Fruit fly (Drosophila melanogaster) whole organism, embryonic: Measurements from ENCODE around the gene TFAM.
A peak's percentile ranks its signal among the peaks of the same experiment; 100 is the strongest.

Experiments
- Aef1 ChIP-seq: fragments of 200-800 bp; sonication (Bioruptor generic); IDR thresholded peaks from 3 replicates; pipeline ENCODE4 v1.3.6; 2022; ENCODE audit warnings: missing biosample characterization, missing genetic modification characterization
- Atf3 ChIP-seq: fragments of 200-800 bp; sonication (Bioruptor generic); optimal IDR thresholded peaks from 3 replicates; lab custom pipeline; 2016; ENCODE audit warnings: missing biosample characterization, missing genetic modification characterization
- BtbVII ChIP-seq: fragments of 200-800 bp; sonication (Bioruptor generic); optimal IDR thresholded peaks from 3 replicates; lab custom pipeline; 2017; ENCODE audit warnings: missing biosample characterization, mild to moderate bottlenecking, missing genetic modification characterization
- CG10147 ChIP-seq: fragments of 200-800 bp; sonication (Bioruptor generic); optimal IDR thresholded peaks from 2 replicates; lab custom pipeline; 2019; ENCODE audit warnings: missing biosample characterization, mild to moderate bottlenecking, missing genetic modification characterization, moderate library complexity
- CG10209 ChIP-seq: fragments of 200-800 bp; sonication (Bioruptor generic); optimal IDR thresholded peaks from 3 replicates; lab custom pipeline; 2017; ENCODE audit warnings: missing biosample characterization, mild to moderate bottlenecking, missing genetic modification characterization, missing genetic modification reagents
- CG1024 ChIP-seq: fragments of 200-800 bp; sonication (Bioruptor generic); IDR thresholded peaks from 2 replicates; pipeline ENCODE4 v1.3.6; 2022; ENCODE audit warnings: missing biosample characterization, missing genetic modification characterization
- CG10543 ChIP-seq: fragments of 200-800 bp; sonication (Bioruptor generic); optimal IDR thresholded peaks from 3 replicates; lab custom pipeline; 2017; ENCODE audit warnings: missing biosample characterization, mild to moderate bottlenecking, missing genetic modification characterization, moderate library complexity
- CG13287 ChIP-seq: fragments of 200-800 bp; sonication (Bioruptor generic); IDR thresholded peaks from 2 replicates; pipeline ENCODE4 v1.3.6; 2022; ENCODE audit warnings: missing biosample characterization, missing genetic modification characterization; ENCODE audit not compliant: partially characterized antibody
- CG13424 ChIP-seq: fragments of 200-800 bp; sonication (Bioruptor generic); optimal IDR thresholded peaks from 2 replicates; lab custom pipeline; 2019; ENCODE audit warnings: missing biosample characterization, mild to moderate bottlenecking, missing genetic modification characterization, moderate library complexity
- CG15011 ChIP-seq: fragments of 200-800 bp; sonication (Bioruptor generic); optimal IDR thresholded peaks from 3 replicates; lab custom pipeline; 2018; ENCODE audit warnings: missing biosample characterization, mild to moderate bottlenecking, missing genetic modification characterization
- CG17361 ChIP-seq: fragments of 200-800 bp; sonication (Bioruptor generic); IDR thresholded peaks from 3 replicates; pipeline ENCODE4 v1.3.6; 2022; ENCODE audit warnings: missing biosample characterization, missing genetic modification characterization
- CG18764 ChIP-seq: fragments of 200-800 bp; sonication (Bioruptor generic); optimal IDR thresholded peaks from 3 replicates; lab custom pipeline; 2016; ENCODE audit warnings: missing biosample characterization, missing genetic modification characterization
- CG2202 ChIP-seq: fragments of 200-800 bp; sonication (Bioruptor generic); optimal IDR thresholded peaks from 2 replicates; lab custom pipeline; 2018; ENCODE audit warnings: missing biosample characterization, mild to moderate bottlenecking, missing genetic modification characterization
- CG30020 ChIP-seq: fragments of 200-800 bp; optimal IDR thresholded peaks from 2 replicates; lab custom pipeline; 2019; ENCODE audit warnings: missing biosample characterization, mild to moderate bottlenecking, missing genetic modification characterization, moderate library complexity
- CG31224 ChIP-seq: fragments of 200-800 bp; sonication (Bioruptor generic); IDR thresholded peaks from 2 replicates; pipeline ENCODE4 v1.3.6; 2022; ENCODE audit warnings: missing biosample characterization, missing genetic modification characterization
- CG3847 ChIP-seq: fragments of 200-800 bp; sonication (Bioruptor generic); IDR thresholded peaks from 2 replicates; pipeline ENCODE4 v1.3.6; 2022; ENCODE audit warnings: missing biosample characterization, missing genetic modification characterization
- CG6254 ChIP-seq: fragments of 200-800 bp; sonication (Bioruptor generic); optimal IDR thresholded peaks from 3 replicates; lab custom pipeline; 2017; ENCODE audit warnings: mild to moderate bottlenecking, missing biosample characterization, missing genetic modification reagents, missing genetic modification characterization
- CG8281 ChIP-seq: fragments of 200-800 bp; sonication (Bioruptor generic); optimal IDR thresholded peaks from 2 replicates; lab custom pipeline; 2018; ENCODE audit warnings: missing biosample characterization, mild to moderate bottlenecking, missing genetic modification characterization, moderate library complexity
- CHES-1-like ChIP-seq: fragments of 200-800 bp; sonication (Bioruptor generic); optimal IDR thresholded peaks from 2 replicates; lab custom pipeline; 2016; ENCODE audit warnings: missing biosample characterization, missing genetic modification characterization
- Camta ChIP-seq: fragments of 200-800 bp; sonication (Bioruptor generic); optimal IDR thresholded peaks from 2 replicates; lab custom pipeline; 2016; ENCODE audit warnings: missing biosample characterization, missing genetic modification characterization
- CrebB ChIP-seq: fragments of 200-800 bp; sonication (Bioruptor generic); optimal IDR thresholded peaks from 3 replicates; lab custom pipeline; 2018; ENCODE audit warnings: missing biosample characterization, mild to moderate bottlenecking, missing genetic modification characterization
- Dbx ChIP-seq: fragments of 200-800 bp; sonication (Bioruptor generic); IDR thresholded peaks from 3 replicates; pipeline ENCODE4 v1.3.6; 2022; ENCODE audit warnings: missing biosample characterization, missing genetic modification characterization
- Dll ChIP-seq: fragments of 200-800 bp; sonication (Bioruptor generic); IDR thresholded peaks from 4 replicates; pipeline ENCODE4 v1.3.6; 2022; ENCODE audit warnings: missing biosample characterization, missing genetic modification characterization; ENCODE audit not compliant: partially characterized antibody
- Gsc ChIP-seq: fragments of 200-800 bp; sonication (Bioruptor generic); IDR thresholded peaks from 2 replicates; pipeline ENCODE4 v1.3.6; 2022; ENCODE audit warnings: missing biosample characterization, missing genetic modification characterization
- HLHmδ ChIP-seq: fragments of 200-800 bp; sonication (Bioruptor generic); optimal IDR thresholded peaks from 2 replicates; lab custom pipeline; 2018; ENCODE audit warnings: missing biosample characterization, mild to moderate bottlenecking, missing genetic modification characterization, moderate library complexity
- NC2α ChIP-seq: fragments of 200-800 bp; sonication (Bioruptor generic); optimal IDR thresholded peaks from 2 replicates; lab custom pipeline; 2016; ENCODE audit warnings: missing biosample characterization, missing genetic modification characterization
- Scr ChIP-seq: fragments of 200-800 bp; sonication (Bioruptor generic); IDR thresholded peaks from 2 replicates; pipeline ENCODE4 v1.3.6; 2022; ENCODE audit warnings: missing biosample characterization, missing genetic modification characterization; ENCODE audit not compliant: partially characterized antibody
- Xrp1 ChIP-seq: fragments of 200-800 bp; sonication (Bioruptor generic); IDR thresholded peaks from 2 replicates; pipeline ENCODE4 v1.3.6; 2022; ENCODE audit warnings: missing biosample characterization, missing genetic modification characterization
- amos ChIP-seq: fragments of 200-800 bp; sonication (Bioruptor generic); IDR thresholded peaks from 2 replicates; pipeline ENCODE4 v1.3.6; 2022; ENCODE audit warnings: missing biosample characterization, missing genetic modification characterization; ENCODE audit not compliant: partially characterized antibody
- ara ChIP-seq: fragments of 200-800 bp; sonication (Bioruptor generic); IDR thresholded peaks from 2 replicates; pipeline ENCODE4 v1.3.6; 2022; ENCODE audit warnings: missing biosample characterization, missing genetic modification characterization
- btn ChIP-seq: fragments of 200-800 bp; sonication (Bioruptor generic); optimal IDR thresholded peaks from 2 replicates; lab custom pipeline; 2016; ENCODE audit warnings: missing biosample characterization, missing genetic modification characterization
- cad ChIP-seq: fragments of >200 bp; optimal IDR thresholded peaks from 2 replicates; lab custom pipeline; 2017; ENCODE audit warnings: missing biosample characterization, missing genetic modification characterization
- ci ChIP-seq: fragments of 200-800 bp; sonication (Bioruptor generic); IDR thresholded peaks from 3 replicates; pipeline ENCODE4 v1.3.6; 2022; ENCODE audit warnings: missing biosample characterization, missing genetic modification characterization
- dmrt99B ChIP-seq: fragments of 200-800 bp; sonication (Bioruptor generic); optimal IDR thresholded peaks from 2 replicates; lab custom pipeline; 2018; ENCODE audit warnings: missing biosample characterization, mild to moderate bottlenecking, missing genetic modification characterization, moderate library complexity
- hbn ChIP-seq: fragments of 200-800 bp; sonication (Bioruptor generic); IDR thresholded peaks from 2 replicates; pipeline ENCODE4 v1.3.6; 2022; ENCODE audit warnings: missing biosample characterization, missing genetic modification characterization; ENCODE audit not compliant: partially characterized antibody
- her ChIP-seq: fragments of 200-800 bp; sonication (Bioruptor generic); optimal IDR thresholded peaks from 2 replicates; lab custom pipeline; 2016; ENCODE audit warnings: missing biosample characterization, missing genetic modification characterization
- ind ChIP-seq: fragments of 200-800 bp; sonication (Bioruptor generic); optimal IDR thresholded peaks from 3 replicates; lab custom pipeline; 2016; ENCODE audit warnings: missing biosample characterization, missing genetic modification characterization
- inv ChIP-seq: fragments of 200-800 bp; sonication (Bioruptor generic); IDR thresholded peaks from 2 replicates; pipeline ENCODE4 v1.3.6; 2022; ENCODE audit warnings: missing biosample characterization, missing genetic modification characterization; ENCODE audit not compliant: partially characterized antibody
- nom ChIP-seq: fragments of 200-800 bp; sonication (Bioruptor generic); optimal IDR thresholded peaks from 2 replicates; lab custom pipeline; 2017; ENCODE audit warnings: missing biosample characterization, missing genetic modification characterization, mild to moderate bottlenecking, moderate library complexity, missing genetic modification reagents
- onecut ChIP-seq: fragments of 200-800 bp; sonication (Bioruptor generic); IDR thresholded peaks from 2 replicates; pipeline ENCODE4 v1.3.6; 2022; ENCODE audit warnings: missing biosample characterization, missing genetic modification characterization
- pnt ChIP-seq: fragments of 200-800 bp; sonication (Bioruptor generic); optimal IDR thresholded peaks from 3 replicates; lab custom pipeline; 2016; ENCODE audit warnings: missing biosample characterization, missing genetic modification characterization
- sens-2 ChIP-seq: fragments of 200-800 bp; sonication (Bioruptor generic); IDR thresholded peaks from 2 replicates; pipeline ENCODE4 v1.3.6; 2022; ENCODE audit warnings: missing biosample characterization, missing genetic modification characterization
- stc ChIP-seq: fragments of 200-800 bp; sonication (Bioruptor generic); IDR thresholded peaks from 2 replicates; pipeline ENCODE4 v1.3.6; 2022; ENCODE audit warnings: missing biosample characterization, missing genetic modification characterization
- stwl ChIP-seq: fragments of 200-800 bp; sonication (Bioruptor generic); optimal IDR thresholded peaks from 3 replicates; lab custom pipeline; 2018; ENCODE audit warnings: missing biosample characterization, mild to moderate bottlenecking, missing genetic modification characterization, moderate library complexity
- tap ChIP-seq: fragments of 200-800 bp; optimal IDR thresholded peaks from 3 replicates; lab custom pipeline; 2019; ENCODE audit warnings: missing biosample characterization, mild to moderate bottlenecking, missing genetic modification characterization, moderate library complexity
- trh ChIP-seq: fragments of 200-800 bp; sonication (Bioruptor generic); optimal IDR thresholded peaks from 2 replicates; lab custom pipeline; 2016; ENCODE audit warnings: missing biosample characterization, missing genetic modification characterization
- vfl ChIP-seq: fragments of 200-800 bp; sonication (Bioruptor generic); optimal IDR thresholded peaks from 2 replicates; lab custom pipeline; 2016; ENCODE audit warnings: missing biosample characterization, missing genetic modification characterization
- wdn ChIP-seq: fragments of 200-800 bp; sonication (Bioruptor generic); IDR thresholded peaks from 2 replicates; pipeline ENCODE4 v1.3.6; 2022; ENCODE audit warnings: missing biosample characterization, missing genetic modification characterization

Gene TFAM

DNA sequence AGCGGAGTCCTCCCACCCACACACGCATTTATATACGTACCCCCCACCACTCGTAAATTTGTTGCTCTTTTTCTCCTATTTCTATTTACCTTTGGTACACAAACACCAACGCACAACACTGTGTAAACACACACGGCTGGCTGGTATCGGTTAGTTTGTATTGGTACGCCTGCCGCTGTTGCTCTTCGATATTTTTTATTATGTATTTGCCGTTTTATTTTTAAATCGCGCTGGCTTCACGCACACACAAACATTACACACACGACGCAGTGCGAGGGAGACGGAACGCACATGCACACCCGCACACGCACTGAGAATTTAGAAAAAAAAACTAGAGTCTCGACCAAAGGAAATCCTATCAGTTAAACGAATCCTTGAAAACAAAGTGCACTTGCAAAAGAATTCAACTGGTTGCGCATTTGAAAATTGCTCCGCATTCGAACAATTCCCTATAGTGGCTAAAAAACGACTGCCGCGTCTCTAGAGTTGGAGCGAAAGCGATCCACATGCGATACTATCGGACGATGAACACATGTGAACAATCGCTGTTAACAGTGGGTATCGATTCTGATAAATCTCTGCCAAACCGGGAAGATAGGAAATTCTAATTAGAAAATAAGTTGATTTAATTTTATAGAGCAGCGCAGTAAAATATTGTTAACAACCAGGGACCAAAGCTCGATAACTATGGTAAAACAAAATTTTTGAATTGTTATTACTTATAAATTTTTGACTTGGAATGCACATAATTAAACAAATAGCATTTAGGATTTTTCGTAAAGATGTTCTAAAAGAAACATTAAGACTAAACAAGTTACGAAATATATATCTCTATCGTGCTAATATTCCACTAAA, 26.0 kb downstream of the TFAM start (continued):
- TF ChIP-seq CG2202 (tag; lab: Kevin White, UChicago) (peak; percentile 86), ci (GFP tag; lab: Robert Waterston, UW) (peak; percentile 87), CG18764 (peak; percentile 49), CG10209 (GFP tag; lab: Kevin White, UChicago) (peak; percentile 79), ind (GFP tag; lab: Kevin White, UChicago) (no peak), CG13287 (peak; percentile 88), CrebB (tag; lab: Kevin White, UChicago) (peak; percentile 91), Camta (GFP tag; lab: Kevin White, UChicago) (peak; percentile 31), stc (GFP tag; lab: Robert Waterston, UW) (peak; percentile 69; the same call in 1 of the 2 replicates), pnt (GFP tag; lab: Kevin White, UChicago) (peak; percentile 30), hbn (GFP tag; lab: Robert Waterston, UW) (peak; percentile 89), wdn (no peak), Scr (peak; percentile 95), CG6254 (peak; percentile 69), btn (GFP tag; lab: Kevin White, UChicago) (peak; percentile 49), ara (peak; percentile 57; the same call in 1 of the 2 replicates), Aef1 (GFP tag; lab: Robert Waterston, UW) (no peak), NC2α (GFP tag; lab: Kevin White, UChicago) (peak; percentile 59), stwl (tag; lab: Kevin White, UChicago) (peak; percentile 29), CG3847 (GFP tag; lab: Robert Waterston, UW) (no peak), inv (peak; percentile 95), CHES-1-like (GFP tag; lab: Kevin White, UChicago) (peak; percentile 57), Xrp1 (GFP tag; lab: Robert Waterston, UW) (peak; percentile 84), Dbx (peak; percentile 49; the same call in 2 of the 3 replicates), tap (peak; percentile 75), BtbVII (GFP tag; lab: Kevin White, UChicago) (peak; percentile 81), HLHmδ (GFP tag; lab: Kevin White, UChicago) (peak; percentile 99), CG30020 (tag; lab: Kevin White, UChicago) (no peak), cad (GFP tag; lab: Kevin White, UChicago) (no peak), dmrt99B (tag; lab: Kevin White, UChicago) (peak; percentile 42), Gsc (no peak), vfl (peak; percentile 38), CG1024 (peak; percentile 22; the same call in 1 of the 2 replicates), CG15011 (GFP tag; lab: Kevin White, UChicago) (peak; percentile 81), CG10147 (GFP tag; lab: Kevin White, UChicago) (peak; percentile 52), sens-2 (GFP tag; lab: Robert Waterston, UW) (peak; percentile 51; the same call in 1 of the 2 replicates), trh (no peak), CG31224 (no peak), onecut (peak; percentile 79), Atf3 (GFP tag; lab: Kevin White, UChicago) (peak; percentile 0), Dll (GFP tag; lab: Robert Waterston, UW) (peak; percentile 84; the same call in 3 of the 4 replicates), CG8281 (tag; lab: Kevin White, UChicago) (peak; percentile 48), her (GFP tag; lab: Kevin White, UChicago) (peak; percentile 32), amos (GFP tag; lab: Robert Waterston, UW) (peak; percentile 99), CG17361 (GFP tag; lab: Robert Waterston, UW) (no peak), nom (GFP tag; lab: Kevin White, UChicago) (peak; percentile 67), CG13424 (tag; lab: Kevin White, UChicago) (peak; percentile 69), CG10543 (GFP tag; lab: Kevin White, UChicago) (peak; percentile 89)
